Fruit fly (Drosophila melanogaster) whole organism, embryonic: ENCODE data around the gene L2HGDH.

ENCODE experiments used
- Aef1 ChIP-seq: fragments of 200-800 bp; sonication (Bioruptor generic); IDR thresholded peaks from 3 replicates; pipeline ENCODE4 v1.3.6; 2022; ENCODE audit warnings: missing biosample characterization, missing genetic modification characterization
- Antp ChIP-seq: fragments of 200-800 bp; sonication (Bioruptor generic); optimal IDR thresholded peaks from 3 replicates; lab custom pipeline; 2016; ENCODE audit warnings: missing biosample characterization, missing genetic modification characterization
- Blimp-1 ChIP-seq: fragments of 200-800 bp; sonication (Bioruptor generic); optimal IDR thresholded peaks from 3 replicates; lab custom pipeline; 2018; ENCODE audit warnings: missing biosample characterization, missing genetic modification characterization, mild to moderate bottlenecking, moderate library complexity, missing genetic modification reagents
- CG10321 ChIP-seq: fragments of 200-800 bp; sonication (Bioruptor generic); IDR thresholded peaks from 2 replicates; pipeline ENCODE4 v1.3.6; 2022; ENCODE audit warnings: missing biosample characterization, missing genetic modification characterization
- CG10979 ChIP-seq: fragments of 200-800 bp; sonication (Bioruptor generic); optimal IDR thresholded peaks from 2 replicates; lab custom pipeline; 2018; ENCODE audit warnings: missing biosample characterization, mild to moderate bottlenecking, missing genetic modification characterization, moderate library complexity
- CG11560 ChIP-seq: fragments of 200-800 bp; sonication (Bioruptor generic); IDR thresholded peaks from 3 replicates; pipeline ENCODE4 v1.3.6; 2022; ENCODE audit warnings: missing biosample characterization, missing genetic modification characterization
- CG11723 ChIP-seq: fragments of 200-800 bp; sonication (Bioruptor generic); optimal IDR thresholded peaks from 2 replicates; lab custom pipeline; 2017; ENCODE audit warnings: missing biosample characterization, mild to moderate bottlenecking, missing genetic modification characterization
- CG12769 ChIP-seq: fragments of 200-800 bp; sonication (Bioruptor generic); optimal IDR thresholded peaks from 2 replicates; lab custom pipeline; 2019; ENCODE audit warnings: missing biosample characterization, mild to moderate bottlenecking, missing genetic modification characterization, moderate library complexity
- CG13424 ChIP-seq: fragments of 200-800 bp; sonication (Bioruptor generic); optimal IDR thresholded peaks from 2 replicates; lab custom pipeline; 2019; ENCODE audit warnings: missing biosample characterization, mild to moderate bottlenecking, missing genetic modification characterization, moderate library complexity
- CG15479 ChIP-seq: fragments of 200-800 bp; sonication (Bioruptor generic); optimal IDR thresholded peaks from 3 replicates; lab custom pipeline; 2019; ENCODE audit warnings: missing biosample characterization, mild to moderate bottlenecking, missing genetic modification characterization, moderate library complexity
- CG17385 ChIP-seq: fragments of 200-800 bp; sonication (Bioruptor generic); optimal IDR thresholded peaks from 3 replicates; lab custom pipeline; 2018; ENCODE audit warnings: missing biosample characterization, mild to moderate bottlenecking, missing genetic modification characterization
- CG17829 ChIP-seq: fragments of 200-800 bp; optimal IDR thresholded peaks from 2 replicates; lab custom pipeline; 2019; ENCODE audit warnings: missing biosample characterization, mild to moderate bottlenecking, missing genetic modification characterization, moderate library complexity
- CG1832 ChIP-seq: fragments of 200-800 bp; sonication (Bioruptor generic); optimal IDR thresholded peaks from 2 replicates; lab custom pipeline; 2017; ENCODE audit warnings: missing biosample characterization, mild to moderate bottlenecking, missing genetic modification characterization, inconsistent platforms
- CG18599 ChIP-seq: fragments of 200-800 bp; sonication (Bioruptor generic); optimal IDR thresholded peaks from 3 replicates; lab custom pipeline; 2017; ENCODE audit warnings: missing biosample characterization, missing genetic modification characterization, mild to moderate bottlenecking, moderate library complexity, missing genetic modification reagents
- CG3065 ChIP-seq: fragments of 200-800 bp; sonication (Bioruptor generic); optimal IDR thresholded peaks from 2 replicates; lab custom pipeline; 2016; ENCODE audit warnings: missing biosample characterization, missing genetic modification characterization
- CG32532 ChIP-seq: fragments of 200-800 bp; sonication (Bioruptor generic); IDR thresholded peaks from 2 replicates; pipeline ENCODE4 v1.3.6; 2022; ENCODE audit warnings: missing biosample characterization, missing genetic modification characterization
- CG4707 ChIP-seq: fragments of 200-800 bp; sonication (Bioruptor generic); optimal IDR thresholded peaks from 2 replicates; lab custom pipeline; 2018; ENCODE audit warnings: missing biosample characterization, mild to moderate bottlenecking, missing genetic modification characterization, moderate library complexity
- CG4730 ChIP-seq: fragments of 200-800 bp; sonication (Bioruptor generic); IDR thresholded peaks from 2 replicates; pipeline ENCODE4 v1.3.6; 2022; ENCODE audit warnings: missing biosample characterization, missing genetic modification characterization
- CG7556 ChIP-seq: fragments of 200-800 bp; sonication (Bioruptor generic); optimal IDR thresholded peaks from 2 replicates; lab custom pipeline; 2017; ENCODE audit warnings: missing biosample characterization, mild to moderate bottlenecking, missing genetic modification characterization
- CG7839 ChIP-seq: fragments of 200-800 bp; sonication (Bioruptor generic); optimal IDR thresholded peaks from 3 replicates; lab custom pipeline; 2018; ENCODE audit warnings: missing biosample characterization, mild to moderate bottlenecking, missing genetic modification characterization, moderate library complexity
- CG8924 ChIP-seq: fragments of 200-800 bp; optimal IDR thresholded peaks from 3 replicates; lab custom pipeline; 2019; ENCODE audit warnings: missing biosample characterization, mild to moderate bottlenecking, missing genetic modification characterization, moderate library complexity
- CG9437 ChIP-seq: fragments of 200-800 bp; sonication (Bioruptor generic); optimal IDR thresholded peaks from 2 replicates; lab custom pipeline; 2018; ENCODE audit warnings: missing biosample characterization, mild to moderate bottlenecking, missing genetic modification characterization
- CoRest ChIP-seq: fragments of 200-800 bp; sonication (Bioruptor generic); optimal IDR thresholded peaks from 3 replicates; lab custom pipeline; 2018; ENCODE audit warnings: missing biosample characterization, mild to moderate bottlenecking, missing genetic modification characterization, moderate library complexity
- Dip2 ChIP-seq: fragments of 200-800 bp; sonication (Bioruptor generic); IDR thresholded peaks from 2 replicates; pipeline ENCODE4 v1.3.6; 2022; ENCODE audit warnings: missing biosample characterization, missing genetic modification characterization
- Eip74EF ChIP-seq, 2 experiments: fragments of 200-800 bp in 1 of 2; fragments of >200 bp in 1 of 2; sonication (Bioruptor generic) in 1 of 2; optimal IDR thresholded peaks; 2 replicates each; lab custom pipeline; 2017 to 2019; ENCODE audit warnings: missing biosample characterization in 2 of 2, missing genetic modification characterization in 2 of 2, mild to moderate bottlenecking in 1 of 2, moderate library complexity in 1 of 2
- Elba2 ChIP-seq: fragments of 200-800 bp; sonication (Bioruptor generic); optimal IDR thresholded peaks from 3 replicates; lab custom pipeline; 2016; ENCODE audit warnings: missing biosample characterization, missing genetic modification characterization
- Gsc ChIP-seq: fragments of 200-800 bp; sonication (Bioruptor generic); IDR thresholded peaks from 2 replicates; pipeline ENCODE4 v1.3.6; 2022; ENCODE audit warnings: missing biosample characterization, missing genetic modification characterization
- HmgZ ChIP-seq: fragments of 200-800 bp; sonication (Bioruptor generic); optimal IDR thresholded peaks from 2 replicates; lab custom pipeline; 2018; ENCODE audit warnings: missing biosample characterization, mild to moderate bottlenecking, missing genetic modification characterization
- Mad ChIP-seq: fragments of 200-800 bp; sonication (Bioruptor generic); optimal IDR thresholded peaks from 2 replicates; lab custom pipeline; 2016; ENCODE audit warnings: missing biosample characterization, missing genetic modification characterization
- Rfx ChIP-seq: fragments of 200-800 bp; sonication (Bioruptor generic); IDR thresholded peaks from 2 replicates; pipeline ENCODE4 v1.3.6; 2022; ENCODE audit warnings: missing biosample characterization, missing genetic modification characterization
- Sox100B ChIP-seq: fragments of 200-800 bp; sonication (Bioruptor generic); optimal IDR thresholded peaks from 3 replicates; lab custom pipeline; 2018; ENCODE audit warnings: missing biosample characterization, mild to moderate bottlenecking, missing genetic modification characterization
- Sox102F ChIP-seq: fragments of 200-800 bp; sonication (Bioruptor generic); optimal IDR thresholded peaks from 2 replicates; lab custom pipeline; 2018; ENCODE audit warnings: missing biosample characterization, mild to moderate bottlenecking, missing genetic modification characterization, moderate library complexity
- ato ChIP-seq: fragments of 200-800 bp; sonication (Bioruptor generic); IDR thresholded peaks from 2 replicates; pipeline ENCODE4 v1.3.6; 2022; ENCODE audit warnings: missing biosample characterization, missing genetic modification characterization; ENCODE audit not compliant: partially characterized antibody
- cad ChIP-seq: fragments of >200 bp; optimal IDR thresholded peaks from 2 replicates; lab custom pipeline; 2017; ENCODE audit warnings: missing biosample characterization, missing genetic modification characterization
- chif ChIP-seq, 2 experiments: fragments of 200-800 bp; sonication (Bioruptor generic); optimal IDR thresholded peaks; 3 replicates each; lab custom pipeline; 2016; ENCODE audit warnings: missing biosample characterization in 2 of 2, missing genetic modification characterization in 2 of 2
- chn ChIP-seq: fragments of 200-800 bp; sonication (Bioruptor generic); optimal IDR thresholded peaks from 2 replicates; lab custom pipeline; 2016; ENCODE audit warnings: missing biosample characterization, missing genetic modification characterization
- dimm ChIP-seq: fragments of 200-800 bp; sonication (Bioruptor generic); IDR thresholded peaks from 2 replicates; pipeline ENCODE4 v1.3.6; 2022; ENCODE audit warnings: missing biosample characterization, missing genetic modification characterization
- fd3F ChIP-seq: fragments of 200-800 bp; sonication (Bioruptor generic); optimal IDR thresholded peaks from 2 replicates; lab custom pipeline; 2018; ENCODE audit warnings: missing biosample characterization, mild to moderate bottlenecking, missing genetic modification characterization, moderate library complexity
- fd96Cb ChIP-seq: fragments of 200-800 bp; sonication (Bioruptor generic); optimal IDR thresholded peaks from 2 replicates; lab custom pipeline; 2018; ENCODE audit warnings: missing biosample characterization, mild to moderate bottlenecking, missing genetic modification characterization, moderate library complexity
- grn ChIP-seq: fragments of 200-800 bp; sonication (Bioruptor generic); optimal IDR thresholded peaks from 3 replicates; lab custom pipeline; 2017; ENCODE audit warnings: missing biosample characterization, missing genetic modification characterization
- hbn ChIP-seq: fragments of 200-800 bp; sonication (Bioruptor generic); IDR thresholded peaks from 2 replicates; pipeline ENCODE4 v1.3.6; 2022; ENCODE audit warnings: missing biosample characterization, missing genetic modification characterization; ENCODE audit not compliant: partially characterized antibody
- kay ChIP-seq: fragments of 200-800 bp; sonication (Bioruptor generic); optimal IDR thresholded peaks from 2 replicates; lab custom pipeline; 2016; ENCODE audit warnings: missing biosample characterization, missing genetic modification characterization
- mam ChIP-seq: fragments of 200-800 bp; sonication (Bioruptor generic); optimal IDR thresholded peaks from 3 replicates; lab custom pipeline; 2016; ENCODE audit warnings: missing biosample characterization, missing genetic modification characterization
- odd ChIP-seq: fragments of 200-800 bp; sonication (Bioruptor generic); optimal IDR thresholded peaks from 2 replicates; lab custom pipeline; 2017; ENCODE audit warnings: missing biosample characterization, mild to moderate bottlenecking, missing genetic modification characterization
- ro ChIP-seq: fragments of 200-800 bp; sonication (Bioruptor generic); IDR thresholded peaks from 2 replicates; pipeline ENCODE4 v1.3.6; 2022; ENCODE audit warnings: missing biosample characterization, missing genetic modification characterization
- sens ChIP-seq: fragments of 200-800 bp; sonication (Bioruptor generic); peaks from one replicate; lab custom pipeline; 2016; ENCODE audit warnings: missing biosample characterization, missing genetic modification characterization
- sisA ChIP-seq: fragments of 200-800 bp; sonication (Bioruptor generic); IDR thresholded peaks from 2 replicates; pipeline ENCODE4 v1.3.6; 2022; ENCODE audit warnings: missing biosample characterization, missing genetic modification characterization
- so ChIP-seq: fragments of 200-800 bp; sonication (Bioruptor generic); IDR thresholded peaks from 3 replicates; pipeline ENCODE4 v1.3.6; 2022; ENCODE audit warnings: missing biosample characterization, missing genetic modification characterization
- ssp ChIP-seq: fragments of 200-800 bp; sonication (Bioruptor generic); IDR thresholded peaks from 2 replicates; pipeline ENCODE4 v1.3.6; 2022; ENCODE audit warnings: missing biosample characterization, missing genetic modification characterization
- tx ChIP-seq: fragments of 200-800 bp; sonication (Bioruptor generic); optimal IDR thresholded peaks from 2 replicates; lab custom pipeline; 2016; ENCODE audit warnings: missing biosample characterization, missing genetic modification characterization

L2HGDH gene

DNA sequence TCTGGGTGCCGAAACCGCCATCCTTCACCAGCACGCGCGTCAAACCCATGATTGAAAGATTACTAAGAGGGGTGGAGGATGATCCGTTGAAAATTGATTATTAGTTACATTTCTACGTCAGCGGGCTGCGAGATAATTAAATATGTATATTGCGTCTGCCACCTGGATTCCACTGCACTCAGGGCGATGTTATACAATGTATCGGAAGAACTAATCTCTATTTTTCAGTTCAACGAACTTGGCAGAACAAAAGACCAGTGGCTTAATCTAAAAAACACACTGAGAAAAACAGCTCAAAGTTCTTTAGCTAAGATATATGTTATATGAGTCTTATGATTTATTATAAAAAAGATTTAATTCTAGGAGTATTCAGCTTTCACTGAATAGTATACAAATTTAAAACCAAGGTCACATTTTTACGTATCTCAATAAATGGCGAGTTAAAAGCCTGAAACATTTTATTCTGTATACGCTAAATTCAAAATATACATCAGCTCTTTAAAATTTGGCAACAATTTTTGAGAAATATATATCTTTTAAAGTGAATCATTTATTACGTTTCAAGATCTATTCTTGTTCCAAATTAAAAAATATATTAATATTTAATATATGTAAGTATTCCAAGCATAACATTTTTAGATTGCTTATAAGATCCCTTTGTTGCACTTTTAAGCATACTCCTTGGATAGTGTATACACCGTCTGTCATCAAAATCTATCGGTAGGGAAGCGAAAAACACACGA is 20.6 kb downstream of the L2HGDH start (continued):
- no peak for TF ChIP-seq ro
- TF ChIP-seq CG7839 (tag; lab: Kevin White, UChicago): peak; percentile 58
- TF ChIP-seq fd3F (GFP tag; lab: Kevin White, UChicago): peak; percentile 38
- TF ChIP-seq CG8924 (tag; lab: Kevin White, UChicago): peak; percentile 60
- TF ChIP-seq CG13424 (tag; lab: Kevin White, UChicago): peak; percentile 17
- no peak for TF ChIP-seq Dip2 (GFP tag; lab: Robert Waterston, UW)
- TF ChIP-seq CG1832 (GFP tag; lab: Kevin White, UChicago): no peak
- TF ChIP-seq mam (GFP tag; lab: Kevin White, UChicago): no peak
- peak; percentile 25 for TF ChIP-seq odd (GFP tag; lab: Kevin White, UChicago)
- TF ChIP-seq CG18599 (GFP tag; lab: Kevin White, UChicago): peak; percentile 43
- peak; percentile 18 for TF ChIP-seq fd96Cb
- no peak for TF ChIP-seq Aef1 (GFP tag; lab: Robert Waterston, UW)
- no peak for TF ChIP-seq ssp (GFP tag; lab: Robert Waterston, UW)
- no peak for TF ChIP-seq kay (GFP tag; lab: Kevin White, UChicago)
- TF ChIP-seq sens (GFP tag; lab: Kevin White, UChicago): no peak
- no peak for TF ChIP-seq Antp (GFP tag; lab: Kevin White, UChicago)
- TF ChIP-seq so (GFP tag; lab: Robert Waterston, UW): no peak
- TF ChIP-seq CG3065 (GFP tag; lab: Kevin White, UChicago): no peak
- TF ChIP-seq CG12769 (tag; lab: Kevin White, UChicago): no peak
- TF ChIP-seq dimm (GFP tag; lab: Robert Waterston, UW): no peak
- TF ChIP-seq CG32532: peak; percentile 19; the same call in 1 of the 2 replicates
- TF ChIP-seq Blimp-1 (GFP tag; lab: Kevin White, UChicago): peak; percentile 24
- TF ChIP-seq CG9437 (GFP tag; lab: Kevin White, UChicago): peak; percentile 48
- TF ChIP-seq tx (GFP tag; lab: Kevin White, UChicago): no peak
- TF ChIP-seq chn: no peak
- TF ChIP-seq CG10979: peak; percentile 27
- TF ChIP-seq CG4730 (GFP tag; lab: Robert Waterston, UW): no peak
- TF ChIP-seq CoRest: peak; percentile 43
- no peak for TF ChIP-seq ato
- no peak for TF ChIP-seq Mad (GFP tag; lab: Kevin White, UChicago)
- peak; percentile 27 for TF ChIP-seq Sox102F
- TF ChIP-seq CG4707 (GFP tag; lab: Kevin White, UChicago): no peak
- TF ChIP-seq CG11560 (tag; lab: Robert Waterston, UW): no peak
- no peak for TF ChIP-seq CG10321 (GFP tag; lab: Robert Waterston, UW)
- no peak for TF ChIP-seq CG11723 (GFP tag; lab: Kevin White, UChicago)
- peak; percentile 10 for TF ChIP-seq CG17385
- no peak for TF ChIP-seq chif (GFP tag; optimal IDR thresholded peaks at IDR 0.05; lab: Kevin White, UChicago)
- no peak for TF ChIP-seq CG15479 (GFP tag; lab: Kevin White, UChicago)
- TF ChIP-seq CG17829 (tag; lab: Kevin White, UChicago): peak; percentile 29
- peak; percentile 51 for TF ChIP-seq CG7556 (GFP tag; lab: Kevin White, UChicago)
- TF ChIP-seq Eip74EF (GFP tag; optimal IDR thresholded peaks at IDR 0.05; lab: Kevin White, UChicago): no peak
- TF ChIP-seq grn (GFP tag; lab: Kevin White, UChicago): no peak
- TF ChIP-seq Rfx: peak; percentile 61; the same call in 1 of the 2 replicates
- no peak for TF ChIP-seq Elba2
- TF ChIP-seq sisA (GFP tag; lab: Robert Waterston, UW): no peak
- no peak for TF ChIP-seq cad (GFP tag; lab: Kevin White, UChicago)
- no peak for TF ChIP-seq Gsc
- TF ChIP-seq HmgZ: peak; percentile 10
- TF ChIP-seq Sox100B: peak; percentile 37
- TF ChIP-seq hbn: no peak
